Worm (Caenorhabditis elegans): Measurements from ENCODE around the gene btb-5.

- TF ChIP-seq pha-4 (tag; optimal IDR thresholded peaks at IDR 0.05) (no peak), dmd-4 (tag; optimal IDR thresholded peaks at IDR 0.05; ENCODE audit: borderline replicate concordance) (no peak), rnt-1 (tag; optimal IDR thresholded peaks at IDR 0.05) (no peak), ama-1 (optimal IDR thresholded peaks at IDR 0.05) (no peak)
Observed at ce11 chrIII:41484-41883, 19.5 kb downstream of the btb-5 start.
